Fruit fly (Drosophila melanogaster) whole organism: ENCODE results near the gene Noa36.

ENCODE experiments used
- CG8478 ChIP-seq: fragments of >200 bp; optimal IDR thresholded peaks from 2 replicates; lab custom pipeline; 2018; ENCODE audit warnings: inconsistent platforms
- Dll ChIP-seq: fragments of >200 bp; optimal IDR thresholded peaks from 2 replicates; lab custom pipeline; 2017
- EcR ChIP-seq, 2 experiments: fragments of >200 bp; optimal IDR thresholded peaks; 2 replicates each; lab custom pipeline; 2017; ENCODE audit warnings: missing biosample characterization in 2 of 2, missing genetic modification characterization in 2 of 2, missing genetic modification reagents in 2 of 2
- pan ChIP-seq: fragments of >200 bp; optimal IDR thresholded peaks from 2 replicates; lab custom pipeline; 2017
- psq ChIP-seq: fragments of >200 bp; optimal IDR thresholded peaks from 2 replicates; lab custom pipeline; 2017
- usp ChIP-seq: fragments of >200 bp; optimal IDR thresholded peaks from 2 replicates; lab custom pipeline; 2017; ENCODE audit warnings: missing biosample characterization, missing genetic modification characterization, mixed read lengths

Gene Noa36

dm6 chr3R:28628696-28629095 lies 29.6 kb upstream of the Noa36 start:
- TF ChIP-seq CG8478 (lab: Kevin White, UChicago), result no peak
- TF ChIP-seq EcR (GFP tag; optimal IDR thresholded peaks at IDR 0.05; lab: Kevin White, UChicago), result peak in 1 of 2 experiments; percentile 57
- no peak for TF ChIP-seq psq (lab: Kevin White, UChicago)

dm6 chr3R:28627267-28627666 lies 28.2 kb upstream of the Noa36 start:
- TF ChIP-seq CG8478 (lab: Kevin White, UChicago), result no peak
- TF ChIP-seq psq (lab: Kevin White, UChicago), result no peak
- TF ChIP-seq pan (lab: Kevin White, UChicago), result no peak
- no peak for TF ChIP-seq Dll (lab: Kevin White, UChicago)
- TF ChIP-seq EcR (GFP tag; optimal IDR thresholded peaks at IDR 0.05; lab: Kevin White, UChicago), result no peak
- no peak for TF ChIP-seq usp

- TF ChIP-seq usp, result no peak
- no peak for TF ChIP-seq CG8478 (lab: Kevin White, UChicago)
- TF ChIP-seq pan (lab: Kevin White, UChicago), result no peak
- TF ChIP-seq psq (lab: Kevin White, UChicago), result no peak
- TF ChIP-seq EcR (GFP tag; optimal IDR thresholded peaks at IDR 0.05; lab: Kevin White, UChicago), result no peak
- TF ChIP-seq Dll (lab: Kevin White, UChicago), result no peak
Measured at dm6 chr3R:28623564-28623963, 24.5 kb upstream of the Noa36 start.

dm6 chr3R:28623115-28623514 lies 24.0 kb upstream of the Noa36 start:
- TF ChIP-seq Dll (lab: Kevin White, UChicago), result no peak
- TF ChIP-seq EcR (GFP tag; optimal IDR thresholded peaks at IDR 0.05; lab: Kevin White, UChicago), result no peak
- no peak for TF ChIP-seq usp
- no peak for TF ChIP-seq CG8478 (lab: Kevin White, UChicago)
- no peak for TF ChIP-seq psq (lab: Kevin White, UChicago)
- TF ChIP-seq pan (lab: Kevin White, UChicago), result no peak

dm6 chr3R:28620813-28621212 lies 21.7 kb upstream of the Noa36 start:
- TF ChIP-seq Dll (lab: Kevin White, UChicago) (no peak), usp (no peak), EcR (GFP tag; optimal IDR thresholded peaks at IDR 0.05; lab: Kevin White, UChicago) (no peak), pan (lab: Kevin White, UChicago) (no peak), psq (lab: Kevin White, UChicago) (no peak), CG8478 (lab: Kevin White, UChicago) (no peak)

dm6 chr3R:28605835-28606234 lies 6.7 kb upstream of the Noa36 start, which contains the start of gene CG9986:
Gene CG9986 (plus strand): TSS chr3R:28606079.
- TF ChIP-seq Dll (lab: Kevin White, UChicago), result no peak
- no peak for TF ChIP-seq psq (lab: Kevin White, UChicago)

dm6 chr3R:28603561-28603960 lies 4.5 kb upstream of the Noa36 start:
- TF ChIP-seq CG8478 (lab: Kevin White, UChicago) (no peak), pan (lab: Kevin White, UChicago) (no peak), EcR (GFP tag; optimal IDR thresholded peaks at IDR 0.05; lab: Kevin White, UChicago) (no peak), usp (no peak), Dll (lab: Kevin White, UChicago) (no peak), psq (lab: Kevin White, UChicago) (no peak)

dm6 chr3R:28600144-28600792 lies 1.2 kb upstream of the Noa36 start:
- TF ChIP-seq EcR (GFP tag; optimal IDR thresholded peaks at IDR 0.05; lab: Kevin White, UChicago), result no peak
- no peak for TF ChIP-seq psq (lab: Kevin White, UChicago)
- no peak for TF ChIP-seq CG8478 (lab: Kevin White, UChicago)
- no peak for TF ChIP-seq Dll (lab: Kevin White, UChicago)
- TF ChIP-seq usp, result no peak
- TF ChIP-seq pan (lab: Kevin White, UChicago), result no peak

- TF ChIP-seq psq (lab: Kevin White, UChicago), result no peak
- TF ChIP-seq Dll (lab: Kevin White, UChicago), result no peak
- TF ChIP-seq EcR (GFP tag; optimal IDR thresholded peaks at IDR 0.05; lab: Kevin White, UChicago), result no peak
- no peak for TF ChIP-seq pan (lab: Kevin White, UChicago)
- TF ChIP-seq CG8478 (lab: Kevin White, UChicago), result no peak
- no peak for TF ChIP-seq usp
Measured at dm6 chr3R:28597527-28597926, 1.6 kb downstream of the Noa36 start.

- TF ChIP-seq psq (lab: Kevin White, UChicago) (no peak), EcR (GFP tag; optimal IDR thresholded peaks at IDR 0.05; lab: Kevin White, UChicago) (no peak), pan (lab: Kevin White, UChicago) (no peak), CG8478 (lab: Kevin White, UChicago) (no peak), usp (no peak), Dll (lab: Kevin White, UChicago) (no peak)
Measured at dm6 chr3R:28596357-28596756, 2.7 kb downstream of the Noa36 start.

- TF ChIP-seq psq (lab: Kevin White, UChicago) (no peak), pan (lab: Kevin White, UChicago) (no peak), Dll (lab: Kevin White, UChicago) (no peak), usp (no peak), EcR (GFP tag; optimal IDR thresholded peaks at IDR 0.05; lab: Kevin White, UChicago) (no peak), CG8478 (lab: Kevin White, UChicago) (no peak)
Measured at dm6 chr3R:28595855-28596254, 3.2 kb downstream of the Noa36 start.

dm6 chr3R:28594900-28595299 lies 4.2 kb downstream of the Noa36 start:
- TF ChIP-seq pan (lab: Kevin White, UChicago) (no peak), psq (lab: Kevin White, UChicago) (no peak), usp (no peak), EcR (GFP tag; optimal IDR thresholded peaks at IDR 0.05; lab: Kevin White, UChicago) (no peak)
